Worm (Caenorhabditis elegans) whole organism, late embryonic: ENCODE measurements around the gene lec-3.

Experiments
- F13H6.1 ChIP-seq: sonication (generic microtip); optimal IDR thresholded peaks from 2 replicates; lab custom pipeline; 2016; ENCODE audit warnings: missing genetic modification characterization, missing compliant biosample characterization
- K02D7.2 ChIP-seq: sonication (generic microtip); optimal IDR thresholded peaks from 2 replicates; lab custom pipeline; 2017; ENCODE audit warnings: mild to moderate bottlenecking, missing genetic modification characterization, missing compliant biosample characterization
- ahr-1 ChIP-seq: sonication (generic microtip); optimal IDR thresholded peaks from 2 replicates; lab custom pipeline; 2016; ENCODE audit warnings: missing genetic modification characterization, missing compliant biosample characterization
- ceh-18 ChIP-seq: sonication (generic microtip); optimal IDR thresholded peaks from 2 replicates; lab custom pipeline; 2016; ENCODE audit warnings: missing genetic modification characterization, missing compliant biosample characterization
- ceh-19 ChIP-seq: fragments of 200-800 bp; sonication (Bioruptor generic); optimal IDR thresholded peaks from 2 replicates; lab custom pipeline; 2018; ENCODE audit warnings: mild to moderate bottlenecking, missing genetic modification characterization, missing compliant biosample characterization
- ceh-2 ChIP-seq: sonication (generic microtip); optimal IDR thresholded peaks from 2 replicates; lab custom pipeline; 2016; ENCODE audit warnings: missing genotype, missing genetic modification characterization, missing compliant biosample characterization
- ceh-45 ChIP-seq: fragments of 200-800 bp; sonication (Bioruptor generic); IDR thresholded peaks from 2 replicates; pipeline ENCODE4 v1.3.6; 2022; ENCODE audit warnings: missing genetic modification reagents, missing genetic modification characterization, missing compliant biosample characterization
- ceh-6 ChIP-seq: fragments of 200-800 bp; sonication (Bioruptor generic); optimal IDR thresholded peaks from 2 replicates; lab custom pipeline; 2018; ENCODE audit warnings: mild to moderate bottlenecking, missing genetic modification characterization, missing compliant biosample characterization
- ceh-9 ChIP-seq: sonication (generic microtip); optimal IDR thresholded peaks from 2 replicates; lab custom pipeline; 2016; ENCODE audit warnings: mild to moderate bottlenecking, missing genetic modification characterization, inconsistent platforms, missing compliant biosample characterization
- che-1 ChIP-seq: sonication (generic microtip); optimal IDR thresholded peaks from 2 replicates; lab custom pipeline; 2016; ENCODE audit warnings: mild to moderate bottlenecking, missing genetic modification characterization, missing compliant biosample characterization
- dmd-4 ChIP-seq: sonication (generic microtip); optimal IDR thresholded peaks from 2 replicates; lab custom pipeline; 2016; ENCODE audit warnings: borderline replicate concordance, missing genetic modification characterization, missing compliant biosample characterization
- dve-1 ChIP-seq: sonication (generic microtip); optimal IDR thresholded peaks from 2 replicates; lab custom pipeline; 2017; ENCODE audit warnings: antibody characterized with exemption, mild to moderate bottlenecking, missing genetic modification characterization, missing compliant biosample characterization
- elt-4 ChIP-seq: sonication (generic microtip); optimal IDR thresholded peaks from 2 replicates; lab custom pipeline; 2016; ENCODE audit warnings: missing genetic modification characterization, missing compliant biosample characterization
- ets-4 ChIP-seq: sonication (generic microtip); optimal IDR thresholded peaks from 2 replicates; lab custom pipeline; 2016; ENCODE audit warnings: missing genetic modification characterization, missing compliant biosample characterization
- fax-1 ChIP-seq: sonication (generic microtip); optimal IDR thresholded peaks from 2 replicates; lab custom pipeline; 2016; ENCODE audit warnings: missing genotype, missing genetic modification characterization, missing compliant biosample characterization
- gmeb-2 ChIP-seq: sonication (generic microtip); optimal IDR thresholded peaks from 2 replicates; lab custom pipeline; 2016; ENCODE audit warnings: missing genetic modification characterization, inconsistent platforms, missing compliant biosample characterization
- hlh-13 ChIP-seq: fragments of 200-800 bp; sonication (Bioruptor generic); optimal IDR thresholded peaks from 2 replicates; lab custom pipeline; 2018; ENCODE audit warnings: mild to moderate bottlenecking, missing genetic modification characterization, missing compliant biosample characterization
- hlh-15 ChIP-seq: sonication (generic microtip); optimal IDR thresholded peaks from 2 replicates; lab custom pipeline; 2016; ENCODE audit warnings: missing genetic modification characterization, missing compliant biosample characterization
- hlh-30 ChIP-seq: sonication (generic microtip); optimal IDR thresholded peaks from 2 replicates; lab custom pipeline; 2017; ENCODE audit warnings: antibody characterized with exemption, missing genetic modification characterization, missing compliant biosample characterization; ENCODE audit not compliant: insufficient read depth
- hlh-6 ChIP-seq: sonication (generic microtip); optimal IDR thresholded peaks from 2 replicates; lab custom pipeline; 2016; ENCODE audit warnings: missing genotype, missing genetic modification characterization, missing compliant biosample characterization
- lim-6 ChIP-seq: sonication (generic microtip); optimal IDR thresholded peaks from 2 replicates; lab custom pipeline; 2016; ENCODE audit warnings: missing genetic modification characterization, missing compliant biosample characterization
- mec-3 ChIP-seq: sonication (generic microtip); optimal IDR thresholded peaks from 2 replicates; lab custom pipeline; 2016; ENCODE audit warnings: borderline replicate concordance, missing genetic modification characterization, missing compliant biosample characterization
- nfya-1 ChIP-seq: sonication (generic microtip); optimal IDR thresholded peaks from 2 replicates; lab custom pipeline; 2017; ENCODE audit warnings: missing genetic modification characterization, mild to moderate bottlenecking, missing compliant biosample characterization, antibody characterized with exemption, moderate library complexity
- npax-4 ChIP-seq: sonication (generic microtip); optimal IDR thresholded peaks from 2 replicates; lab custom pipeline; 2016; ENCODE audit warnings: missing genetic modification characterization, missing compliant biosample characterization
- odd-2 ChIP-seq: sonication (generic microtip); optimal IDR thresholded peaks from 2 replicates; lab custom pipeline; 2017; ENCODE audit warnings: antibody characterized with exemption, mild to moderate bottlenecking, missing genetic modification characterization, missing compliant biosample characterization
- pag-3 ChIP-seq: sonication (generic microtip); optimal IDR thresholded peaks from 2 replicates; lab custom pipeline; 2016; ENCODE audit warnings: missing compliant biosample characterization, missing genetic modification characterization, borderline replicate concordance
- pha-2 ChIP-seq: sonication (generic microtip); optimal IDR thresholded peaks from 2 replicates; lab custom pipeline; 2017; ENCODE audit warnings: mild to moderate bottlenecking, missing genetic modification characterization, missing compliant biosample characterization
- pha-4 ChIP-seq: fragments of 150-350 bp; optimal IDR thresholded peaks from 2 replicates; lab custom pipeline; 2018; ENCODE audit warnings: missing biosample characterization, missing genetic modification reagents, missing genetic modification characterization
- pqm-1 ChIP-seq: sonication (generic microtip); optimal IDR thresholded peaks from 2 replicates; lab custom pipeline; 2016; ENCODE audit warnings: missing genetic modification characterization, missing compliant biosample characterization
- ref-2 ChIP-seq: sonication (generic microtip); optimal IDR thresholded peaks from 2 replicates; lab custom pipeline; 2016; ENCODE audit warnings: missing genetic modification characterization, missing compliant biosample characterization
- sdc-2 ChIP-seq: sonication (generic microtip); optimal IDR thresholded peaks from 2 replicates; lab custom pipeline; 2016; ENCODE audit warnings: missing genotype, missing genetic modification characterization, missing compliant biosample characterization
- sox-2 ChIP-seq: fragments of 200-800 bp; sonication (Bioruptor generic); IDR thresholded peaks from 2 replicates; pipeline ENCODE4 v1.3.6; 2022; ENCODE audit warnings: missing genetic modification reagents, missing genetic modification characterization, missing compliant biosample characterization
- sox-4 ChIP-seq: sonication (generic microtip); optimal IDR thresholded peaks from 2 replicates; lab custom pipeline; 2017; ENCODE audit warnings: mild to moderate bottlenecking, missing genetic modification characterization, inconsistent platforms, missing compliant biosample characterization
- syd-9 ChIP-seq: sonication (generic microtip); optimal IDR thresholded peaks from 2 replicates; lab custom pipeline; 2016; ENCODE audit warnings: mild to moderate bottlenecking, missing genetic modification characterization, moderate library complexity, missing compliant biosample characterization
- tbx-2 ChIP-seq: sonication (generic microtip); optimal IDR thresholded peaks from 2 replicates; lab custom pipeline; 2016; ENCODE audit warnings: missing genetic modification characterization, missing compliant biosample characterization
- unc-3 ChIP-seq, 2 experiments: fragments of 200-800 bp in 1 of 2; sonication (Bioruptor generic) in 1 of 2; sonication (generic microtip) in 1 of 2; conservative IDR thresholded peaks in 1 of 2; optimal IDR thresholded peaks in 1 of 2; 2 replicates each; pipeline versions ENCODE4 v1.3.6 to Lab custom; 2016 to 2022; ENCODE audit warnings: missing compliant biosample characterization in 2 of 2, missing genetic modification characterization in 2 of 2, missing genetic modification reagents in 1 of 2
- unc-86 ChIP-seq: sonication (generic microtip); optimal IDR thresholded peaks from 2 replicates; lab custom pipeline; 2016; ENCODE audit warnings: missing genetic modification characterization, missing compliant biosample characterization
- ztf-16 ChIP-seq: sonication (generic microtip); optimal IDR thresholded peaks from 2 replicates; lab custom pipeline; 2017; ENCODE audit warnings: missing genetic modification characterization, missing compliant biosample characterization

lec-3 gene

DNA sequence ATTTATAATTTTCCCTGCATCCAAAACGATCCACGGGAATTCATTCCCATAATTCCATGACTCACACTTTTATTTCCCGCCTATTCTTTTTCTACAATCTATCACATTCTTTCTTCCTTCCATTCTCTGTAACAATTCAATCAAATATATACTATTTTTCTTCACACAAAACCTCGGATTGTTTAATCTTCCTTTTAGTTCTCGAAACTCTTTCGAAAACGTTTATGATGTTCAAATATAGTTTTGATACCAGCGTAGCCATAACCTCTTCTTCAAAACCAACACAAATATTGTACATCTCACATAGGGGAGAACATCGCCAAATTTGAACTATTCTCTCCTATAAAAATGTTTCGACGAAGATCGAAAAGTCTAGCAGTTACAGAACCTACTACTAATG is at the start of gene lec-3:
Gene lec-3, plus strand, starts transcription at position 301 of the 400 bp plus-strand sequence.
- no peak for TF ChIP-seq pqm-1 (tag; lab: Kevin White, UChicago)
- TF ChIP-seq pha-4 (tag; lab: Kevin White, UChicago), result no peak
- TF ChIP-seq, all 69 proteins: peak for 0

DNA sequence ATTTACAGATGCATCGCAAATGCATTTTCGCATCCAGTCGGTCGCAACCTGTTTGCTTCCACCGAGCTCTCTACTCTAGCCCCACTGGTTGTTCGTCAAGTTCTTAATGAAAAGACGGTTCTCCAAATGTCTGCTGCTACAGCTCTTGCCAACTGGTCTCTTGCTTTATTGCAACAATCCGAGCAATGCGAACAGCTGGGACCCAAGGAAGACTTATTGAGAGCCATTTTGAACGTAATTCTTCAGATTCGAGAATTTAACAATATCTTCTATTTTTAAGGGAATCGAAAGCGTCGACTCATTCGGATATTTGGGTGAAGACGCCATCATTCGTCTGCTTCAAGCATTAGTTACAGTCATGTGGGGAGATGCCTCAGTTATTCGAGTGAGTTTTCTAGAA is 47.7 kb upstream of the lec-3 start:
- TF ChIP-seq sdc-2 (no peak), odd-2 (tag; lab: Kevin White, UChicago) (no peak), ceh-18 (tag; lab: Kevin White, UChicago) (no peak), unc-3 (GFP tag; conservative IDR thresholded peaks at IDR 0.05; lab: Robert Waterston, UW) (no peak), unc-3 (tag; optimal IDR thresholded peaks at IDR 0.05; lab: Kevin White, UChicago) (no peak), sox-4 (tag; lab: Kevin White, UChicago) (no peak), hlh-6 (no peak), hlh-13 (GFP tag; lab: Kevin White, UChicago) (no peak), tbx-2 (tag; lab: Kevin White, UChicago) (no peak), ref-2 (tag; lab: Kevin White, UChicago) (no peak), gmeb-2 (tag; lab: Kevin White, UChicago) (no peak), ceh-2 (tag; lab: Kevin White, UChicago) (no peak)

DNA sequence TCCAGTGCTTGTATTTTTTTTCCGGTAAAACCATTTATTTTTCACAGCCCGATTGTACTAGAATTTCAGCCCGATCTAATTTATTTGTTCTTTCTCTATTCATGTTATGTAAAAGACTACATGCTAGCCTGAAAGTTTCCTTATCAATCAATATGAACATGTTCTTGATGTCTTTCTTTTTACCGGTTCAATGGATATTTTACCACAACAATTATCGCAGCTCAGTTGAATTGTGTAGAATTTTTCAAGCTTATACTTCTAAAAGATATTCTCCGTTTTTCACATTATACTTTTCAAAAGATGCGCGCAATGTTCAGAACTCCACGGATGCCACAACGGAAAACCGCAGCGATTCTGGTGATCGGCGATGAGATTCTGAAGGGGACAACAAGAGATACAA is 47.1 kb upstream of the lec-3 start, which contains the start of gene flad-1:
Gene flad-1, plus strand, starts transcription at position 301 of the 400 bp plus-strand sequence.
- TF ChIP-seq ceh-19 (no peak), unc-86 (tag; lab: Kevin White, UChicago) (no peak), fax-1 (no peak), npax-4 (tag; lab: Kevin White, UChicago) (no peak), pqm-1 (tag; lab: Kevin White, UChicago) (no peak), sdc-2 (no peak), ztf-16 (tag; lab: Kevin White, UChicago) (no peak), elt-4 (no peak), odd-2 (tag; lab: Kevin White, UChicago) (no peak), sox-2 (GFP tag; lab: Robert Waterston, UW) (no peak), syd-9 (tag; lab: Kevin White, UChicago) (no peak), hlh-6 (no peak), ets-4 (tag; lab: Kevin White, UChicago) (no peak), pha-2 (tag; lab: Kevin White, UChicago) (no peak), dmd-4 (no peak), ceh-18 (tag; lab: Kevin White, UChicago) (no peak), ceh-9 (tag; lab: Kevin White, UChicago) (no peak), dve-1 (no peak), F13H6.1 (tag; lab: Kevin White, UChicago) (no peak)

- no peak for TF ChIP-seq ceh-45
- no peak for TF ChIP-seq hlh-30
- no peak for TF ChIP-seq dmd-4
- no peak for TF ChIP-seq ref-2 (tag; lab: Kevin White, UChicago)
- TF ChIP-seq nfya-1 (tag; lab: Kevin White, UChicago), result no peak
- no peak for TF ChIP-seq tbx-2 (tag; lab: Kevin White, UChicago)
- TF ChIP-seq syd-9 (tag; lab: Kevin White, UChicago), result no peak
- TF ChIP-seq ztf-16 (tag; lab: Kevin White, UChicago), result no peak
- TF ChIP-seq fax-1, result no peak
- no peak for TF ChIP-seq mec-3 (tag; lab: Kevin White, UChicago)
- no peak for TF ChIP-seq hlh-15 (tag; lab: Kevin White, UChicago)
- no peak for TF ChIP-seq lim-6 (tag; lab: Kevin White, UChicago)
- TF ChIP-seq ahr-1 (tag; lab: Kevin White, UChicago), result no peak
- TF ChIP-seq sox-4 (tag; lab: Kevin White, UChicago), result no peak
- TF ChIP-seq che-1 (tag; lab: Kevin White, UChicago), result no peak
- TF ChIP-seq pha-2 (tag; lab: Kevin White, UChicago), result no peak
- TF ChIP-seq dve-1, result no peak
- TF ChIP-seq pag-3 (tag; lab: Kevin White, UChicago), result no peak
- TF ChIP-seq ceh-6, result no peak
- TF ChIP-seq K02D7.2 (tag; lab: Kevin White, UChicago), result no peak
Measured at ce11 chrII:9948662-9949061, 42.2 kb upstream of the lec-3 start.
